Fruit fly (Drosophila melanogaster): ENCODE measurements around the gene colt.
A peak's percentile ranks its signal among the peaks of the same experiment; 100 is the strongest.

The colt gene

DNA sequence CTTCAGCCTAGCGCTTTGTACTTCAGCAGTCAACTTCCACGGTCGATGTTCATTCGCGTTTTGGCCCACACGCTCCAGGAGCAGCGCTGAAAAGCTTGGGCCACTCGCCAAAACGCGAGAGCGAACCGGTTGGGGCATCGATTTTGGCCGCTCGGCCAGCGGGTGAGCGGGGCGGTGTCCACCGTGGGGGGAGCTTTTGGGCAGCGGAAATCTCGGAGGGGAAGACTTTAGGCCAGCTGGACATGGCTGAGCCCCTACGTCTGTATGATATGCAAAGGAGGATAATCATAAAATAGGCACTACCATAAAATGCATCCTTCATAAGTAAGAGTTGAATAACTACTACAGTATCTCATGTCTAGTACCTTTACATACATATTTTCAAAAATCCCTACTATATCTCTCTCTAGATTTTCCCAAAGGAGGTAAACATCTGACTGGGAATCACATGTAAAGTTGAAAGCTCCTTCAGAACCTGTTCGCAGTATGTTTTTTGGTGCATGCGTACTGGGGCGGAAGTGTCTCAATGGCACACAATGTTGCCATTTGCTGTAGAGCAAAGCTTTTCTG lies 30.1 kb upstream of the colt start, which contains the start of gene Syt1 (continued):
- TF ChIP-seq CG9215 (GFP tag; IDR thresholded peaks at IDR 0.05) (no peak), Hey (tag; optimal IDR thresholded peaks at IDR 0.05) (no peak), Atf3 (GFP tag; optimal IDR thresholded peaks at IDR 0.05) (no peak), NC2α (GFP tag; optimal IDR thresholded peaks at IDR 0.05) (no peak), NFAT (GFP tag; IDR thresholded peaks at IDR 0.05) (peak; percentile 22; the same call in 1 of the 2 replicates), gem (tag; optimal IDR thresholded peaks at IDR 0.05) (no peak), her (GFP tag; optimal IDR thresholded peaks at IDR 0.05) (no peak), CG1602 (GFP tag; optimal IDR thresholded peaks at IDR 0.05) (no peak), Atf-2 (GFP tag; optimal IDR thresholded peaks at IDR 0.05) (no peak), Med (GFP tag) (peak; percentile 40), Dref (GFP tag; IDR thresholded peaks at IDR 0.05) (no peak), Ets65A (GFP tag) (peak; percentile 84), shn (GFP tag; optimal IDR thresholded peaks at IDR 0.05) (no peak), dysf (GFP tag; IDR thresholded peaks at IDR 0.05) (peak; percentile 42; the same call in 1 of the 3 replicates), CHES-1-like (GFP tag; optimal IDR thresholded peaks at IDR 0.05) (no peak), CG30431 (GFP tag; optimal IDR thresholded peaks at IDR 0.05) (no peak), CG2120 (GFP tag; optimal IDR thresholded peaks at IDR 0.05) (peak; percentile 2)

DNA sequence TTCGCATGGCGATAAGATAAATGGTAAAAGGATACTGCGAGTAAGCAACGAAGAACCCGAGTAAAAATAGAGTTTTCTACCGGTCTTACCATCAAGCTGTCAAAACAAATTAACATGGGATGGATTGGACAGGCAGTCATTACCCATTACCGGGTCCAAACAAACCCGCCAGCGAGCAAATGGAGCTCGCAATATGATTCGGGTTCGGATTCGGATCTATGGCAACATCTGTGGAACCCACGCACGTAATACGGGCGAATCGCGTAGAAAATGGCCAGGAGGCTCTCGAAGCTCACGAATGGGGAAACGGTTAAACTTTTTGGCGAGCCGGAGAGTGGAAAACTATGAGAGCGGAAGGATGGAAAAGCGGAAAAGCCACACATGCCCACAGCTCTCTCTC lies 27.3 kb upstream of the colt start:
- TF ChIP-seq insv (GFP tag; optimal IDR thresholded peaks at IDR 0.05): no peak
- peak; percentile 45 to 79 for TF ChIP-seq Trl (optimal IDR thresholded peaks at IDR 0.05)
- TF ChIP-seq Trl (GFP tag; optimal IDR thresholded peaks at IDR 0.05): no peak
- TF ChIP-seq CG13894 (tag; optimal IDR thresholded peaks at IDR 0.05): peak; percentile 98
- TF ChIP-seq ewg (GFP tag; optimal IDR thresholded peaks at IDR 0.05): peak; percentile 38
- no peak for TF ChIP-seq CG11695 (GFP tag; IDR thresholded peaks at IDR 0.05)

DNA sequence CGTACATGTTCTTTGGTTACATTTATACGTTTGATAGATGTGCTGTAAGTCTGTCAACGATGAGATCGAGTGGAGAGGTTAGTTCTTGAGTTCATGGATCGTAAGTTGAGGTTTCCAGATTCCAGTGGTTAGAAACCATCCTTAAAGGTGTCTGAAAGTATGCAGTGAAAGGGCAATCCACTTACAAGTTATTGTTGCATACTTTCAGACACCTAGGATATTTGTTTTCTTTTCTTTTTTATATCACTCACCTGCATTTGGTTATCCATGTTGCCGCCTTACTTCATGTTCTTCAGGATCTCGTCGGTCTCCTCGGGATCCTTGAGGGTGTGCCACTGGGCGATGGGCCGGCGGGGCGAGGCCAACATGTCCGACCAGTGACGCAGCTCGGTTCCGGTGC lies 12.9 kb upstream of the colt start:
- peak; percentile 97 for TF ChIP-seq CG8290 (GFP tag; optimal IDR thresholded peaks at IDR 0.05)
- peak in 1 of 2 experiments; percentile 91 for TF ChIP-seq CG8290 (tag; optimal IDR thresholded peaks at IDR 0.05)
- TF ChIP-seq vnd (GFP tag; IDR thresholded peaks at IDR 0.05; ENCODE audit: partially characterized antibody): 0 out of 3 replicates have a peak, but pooled peaks have one; percentile 18
- TF ChIP-seq pita (GFP tag; optimal IDR thresholded peaks at IDR 0.05): no peak
- TF ChIP-seq CG17612 (GFP tag; IDR thresholded peaks at IDR 0.05): peak; percentile 88

DNA sequence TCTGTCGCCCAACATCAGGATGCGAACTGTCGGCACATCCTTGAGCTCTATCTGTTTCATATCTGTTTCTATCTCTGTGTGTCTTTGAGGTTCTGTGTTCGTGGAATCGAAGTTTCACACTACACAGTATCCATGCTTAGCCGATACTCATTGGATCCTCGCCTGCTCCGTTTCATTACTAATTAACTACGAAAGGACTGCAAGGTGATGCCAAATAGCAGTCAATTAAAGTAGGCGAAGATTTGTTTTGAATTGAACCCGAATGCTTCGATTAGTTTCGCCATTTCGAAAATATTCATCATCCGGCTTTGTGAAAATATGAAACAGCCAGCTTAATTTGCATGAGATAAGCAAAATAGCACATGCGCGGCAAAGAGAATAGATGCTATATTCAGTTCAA lies 1.8 kb upstream of the colt start, which contains the start of gene CG15399:
Gene CG15399, minus strand, starts transcription at position 101 of the 400 bp plus-strand sequence.
- TF ChIP-seq CG12071 (GFP tag; optimal IDR thresholded peaks at IDR 0.05): no peak
- TF ChIP-seq CG1529 (GFP tag; optimal IDR thresholded peaks at IDR 0.05): no peak
- no peak for TF ChIP-seq Rfx (GFP tag; IDR thresholded peaks at IDR 0.05)
- TF ChIP-seq CG16863 (GFP tag; optimal IDR thresholded peaks at IDR 0.05): no peak
- TF ChIP-seq Hr78 (GFP tag; optimal IDR thresholded peaks at IDR 0.05): no peak
- no peak for TF ChIP-seq ato (GFP tag; IDR thresholded peaks at IDR 0.05; ENCODE audit: partially characterized antibody)
- TF ChIP-seq Drgx (GFP tag; IDR thresholded peaks at IDR 0.05): no peak
- no peak for TF ChIP-seq Mrtf (GFP tag; IDR thresholded peaks at IDR 0.05)
- TF ChIP-seq TFAM (GFP tag; optimal IDR thresholded peaks at IDR 0.05): no peak
- TF ChIP-seq ken (GFP tag; IDR thresholded peaks at IDR 0.05): no peak
- no peak for TF ChIP-seq phol (tag; optimal IDR thresholded peaks at IDR 0.05)
